Fruit fly (Drosophila melanogaster): Measurements from ENCODE around the gene CG10553.

DNA sequence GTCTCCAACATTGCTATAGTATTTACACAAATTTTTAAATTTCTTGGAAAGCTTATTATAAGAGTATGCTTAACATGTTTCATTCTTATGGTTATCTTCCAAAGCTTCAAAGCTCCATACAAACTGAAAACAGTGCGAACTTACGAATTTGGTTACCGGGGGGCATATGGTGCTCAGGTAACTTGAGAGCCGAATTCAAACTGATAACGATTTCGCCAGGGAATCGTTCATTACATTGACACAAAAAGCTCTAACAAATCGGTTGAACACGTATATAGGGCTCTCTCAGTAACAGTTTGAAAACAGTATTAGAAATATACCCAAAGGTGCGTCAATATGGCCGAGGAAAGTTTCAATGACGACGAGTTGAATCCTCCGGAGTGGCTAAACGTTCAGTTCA lies 17.3 kb downstream of the CG10553 start, which contains the start of gene CG13659:
- TF ChIP-seq CG34367 (tag; optimal IDR thresholded peaks at IDR 0.05), result no peak
- TF ChIP-seq CG13204 (GFP tag; optimal IDR thresholded peaks at IDR 0.05), result no peak
